Worm (Caenorhabditis elegans) whole organism, midembryonic: ENCODE results near the gene irld-6.

ENCODE experiments used
- T22C8.4 ChIP-seq: fragments of 200-800 bp; sonication (Bioruptor generic); IDR thresholded peaks from 2 replicates; pipeline ENCODE4 v1.3.6; 2022; ENCODE audit warnings: missing genetic modification characterization, missing compliant biosample characterization
- flt-1 ChIP-seq: fragments of 200-800 bp; sonication (Bioruptor generic); IDR thresholded peaks from 2 replicates; pipeline ENCODE4 v1.3.6; 2022; ENCODE audit warnings: missing genetic modification characterization, missing compliant biosample characterization
- ref-1 ChIP-seq: fragments of 200-800 bp; sonication (Bioruptor generic); conservative IDR thresholded peaks from 2 replicates; pipeline ENCODE4 v1.3.6; 2022; ENCODE audit warnings: missing genetic modification reagents, missing genetic modification characterization, missing compliant biosample characterization
- tab-1 ChIP-seq: fragments of 200-800 bp; sonication (Bioruptor generic); IDR thresholded peaks from 2 replicates; pipeline ENCODE4 v1.3.6; 2022; ENCODE audit warnings: missing genetic modification characterization, missing compliant biosample characterization
- ztf-23 ChIP-seq: fragments of 200-800 bp; sonication (Bioruptor generic); IDR thresholded peaks from 2 replicates; pipeline ENCODE4 v1.3.6; 2022; ENCODE audit warnings: missing genetic modification reagents, missing genetic modification characterization, missing compliant biosample characterization

- no peak for TF ChIP-seq ref-1 (GFP tag; lab: Robert Waterston, UW)
- no peak for TF ChIP-seq flt-1 (GFP tag; lab: Robert Waterston, UW)
- TF ChIP-seq T22C8.4 (GFP tag; lab: Robert Waterston, UW): no peak
- no peak for TF ChIP-seq ztf-23 (GFP tag; lab: Robert Waterston, UW)
- TF ChIP-seq tab-1: no peak
These were observed 48.3 kb downstream of the irld-6 start for ce11 chrV:10708346-10708745.
